Worm (Caenorhabditis elegans): ENCODE results near the gene dpy-3.

dpy-3 gene

ce11 chrX:2130141-2130540, 15.3 kb downstream of the dpy-3 start, which contains the start of gene F53B1.8:
Gene F53B1.8, minus strand, starts transcription at chrX:2130241.
- no peak for TF ChIP-seq ztf-23 (GFP tag; IDR thresholded peaks at IDR 0.05)
- no peak for TF ChIP-seq ztf-29 (GFP tag; IDR thresholded peaks at IDR 0.05)
- no peak for TF ChIP-seq med-1 (GFP tag; optimal IDR thresholded peaks at IDR 0.05; ENCODE audit: insufficient read depth)
- no peak for TF ChIP-seq flt-1 (GFP tag; IDR thresholded peaks at IDR 0.05)
- TF ChIP-seq klf-2 (GFP tag; conservative IDR thresholded peaks at IDR 0.05): no peak
- no peak for TF ChIP-seq ref-1 (GFP tag; conservative IDR thresholded peaks at IDR 0.05)
- no peak for TF ChIP-seq cog-1 (tag; optimal IDR thresholded peaks at IDR 0.05)
- TF ChIP-seq tab-1 (GFP tag; IDR thresholded peaks at IDR 0.05): no peak
- TF ChIP-seq T22C8.4 (GFP tag; IDR thresholded peaks at IDR 0.05): no peak

- TF ChIP-seq T22C8.4 (GFP tag; IDR thresholded peaks at IDR 0.05) (no peak), ztf-23 (GFP tag; IDR thresholded peaks at IDR 0.05) (no peak), klf-2 (GFP tag; conservative IDR thresholded peaks at IDR 0.05) (no peak), ztf-29 (GFP tag; IDR thresholded peaks at IDR 0.05) (no peak), tab-1 (GFP tag; IDR thresholded peaks at IDR 0.05) (no peak), ref-1 (GFP tag; conservative IDR thresholded peaks at IDR 0.05) (no peak), cog-1 (tag; optimal IDR thresholded peaks at IDR 0.05) (no peak), med-1 (GFP tag; optimal IDR thresholded peaks at IDR 0.05; ENCODE audit: insufficient read depth) (no peak), flt-1 (GFP tag; IDR thresholded peaks at IDR 0.05) (no peak)
Observed at ce11 chrX:2120961-2121360, 24.5 kb downstream of the dpy-3 start, which contains the start of gene gpa-5. Gene gpa-5, minus strand, starts transcription at chrX:2121061.

- TF ChIP-seq ztf-29 (GFP tag; IDR thresholded peaks at IDR 0.05) (no peak), med-1 (GFP tag; optimal IDR thresholded peaks at IDR 0.05; ENCODE audit: insufficient read depth) (no peak), flt-1 (GFP tag; IDR thresholded peaks at IDR 0.05) (no peak), ref-1 (GFP tag; conservative IDR thresholded peaks at IDR 0.05) (no peak), klf-2 (GFP tag; conservative IDR thresholded peaks at IDR 0.05) (no peak), cog-1 (tag; optimal IDR thresholded peaks at IDR 0.05) (no peak), ztf-23 (GFP tag; IDR thresholded peaks at IDR 0.05) (no peak), tab-1 (GFP tag; IDR thresholded peaks at IDR 0.05) (no peak), T22C8.4 (GFP tag; IDR thresholded peaks at IDR 0.05) (no peak)
Observed at ce11 chrX:2118162-2118561, 27.3 kb downstream of the dpy-3 start, which contains the start of gene swip-10. Gene swip-10, minus strand, starts transcription at chrX:2118262.

- no peak for TF ChIP-seq cog-1 (tag; optimal IDR thresholded peaks at IDR 0.05)
- TF ChIP-seq tab-1 (GFP tag; IDR thresholded peaks at IDR 0.05): no peak
- TF ChIP-seq med-1 (GFP tag; optimal IDR thresholded peaks at IDR 0.05; ENCODE audit: insufficient read depth): no peak
- TF ChIP-seq ztf-23 (GFP tag; IDR thresholded peaks at IDR 0.05): no peak
- TF ChIP-seq ref-1 (GFP tag; conservative IDR thresholded peaks at IDR 0.05): no peak
Observed at ce11 chrX:2116304-2116867, 29.1 kb downstream of the dpy-3 start.

- TF ChIP-seq ztf-29 (GFP tag; IDR thresholded peaks at IDR 0.05) (no peak), klf-2 (GFP tag; conservative IDR thresholded peaks at IDR 0.05) (no peak), flt-1 (GFP tag; IDR thresholded peaks at IDR 0.05) (no peak), tab-1 (GFP tag; IDR thresholded peaks at IDR 0.05) (no peak)
Observed at ce11 chrX:2114171-2114570, 31.3 kb downstream of the dpy-3 start.

- TF ChIP-seq tab-1 (GFP tag; IDR thresholded peaks at IDR 0.05) (no peak), klf-2 (GFP tag; conservative IDR thresholded peaks at IDR 0.05) (no peak), med-1 (GFP tag; optimal IDR thresholded peaks at IDR 0.05; ENCODE audit: insufficient read depth) (no peak), ztf-29 (GFP tag; IDR thresholded peaks at IDR 0.05) (no peak), ztf-23 (GFP tag; IDR thresholded peaks at IDR 0.05) (no peak)
Observed at ce11 chrX:2113004-2113403, 32.4 kb downstream of the dpy-3 start, which contains the start of gene bus-5. Gene bus-5, minus strand, starts transcription at chrX:2113104.

- TF ChIP-seq tab-1 (GFP tag; IDR thresholded peaks at IDR 0.05): no peak
- TF ChIP-seq klf-2 (GFP tag; conservative IDR thresholded peaks at IDR 0.05): no peak
- TF ChIP-seq ztf-29 (GFP tag; IDR thresholded peaks at IDR 0.05): no peak
- no peak for TF ChIP-seq med-1 (GFP tag; optimal IDR thresholded peaks at IDR 0.05; ENCODE audit: insufficient read depth)
- no peak for TF ChIP-seq cog-1 (tag; optimal IDR thresholded peaks at IDR 0.05)
- no peak for TF ChIP-seq ref-1 (GFP tag; conservative IDR thresholded peaks at IDR 0.05)
- TF ChIP-seq ztf-23 (GFP tag; IDR thresholded peaks at IDR 0.05): no peak
- no peak for TF ChIP-seq T22C8.4 (GFP tag; IDR thresholded peaks at IDR 0.05)
- no peak for TF ChIP-seq flt-1 (GFP tag; IDR thresholded peaks at IDR 0.05)
Observed at ce11 chrX:2110603-2111327, 34.7 kb downstream of the dpy-3 start.

ce11 chrX:2108682-2109081, 36.8 kb downstream of the dpy-3 start, which contains the start of gene F53B1.2:
Gene F53B1.2, plus strand, starts transcription at chrX:2108982.
- no peak for TF ChIP-seq klf-2 (GFP tag; conservative IDR thresholded peaks at IDR 0.05)
- no peak for TF ChIP-seq ztf-29 (GFP tag; IDR thresholded peaks at IDR 0.05)
- TF ChIP-seq cog-1 (tag; optimal IDR thresholded peaks at IDR 0.05): no peak
- TF ChIP-seq ztf-23 (GFP tag; IDR thresholded peaks at IDR 0.05): no peak
- no peak for TF ChIP-seq flt-1 (GFP tag; IDR thresholded peaks at IDR 0.05)
- TF ChIP-seq T22C8.4 (GFP tag; IDR thresholded peaks at IDR 0.05): no peak
- TF ChIP-seq tab-1 (GFP tag; IDR thresholded peaks at IDR 0.05): no peak
- no peak for TF ChIP-seq ref-1 (GFP tag; conservative IDR thresholded peaks at IDR 0.05)
- no peak for TF ChIP-seq med-1 (GFP tag; optimal IDR thresholded peaks at IDR 0.05; ENCODE audit: insufficient read depth)

- 0 out of 2 replicates have a peak, but pooled peaks have one; percentile 29 for TF ChIP-seq flt-1 (GFP tag; IDR thresholded peaks at IDR 0.05)
- TF ChIP-seq ztf-29 (GFP tag; IDR thresholded peaks at IDR 0.05): no peak
Observed at ce11 chrX:2108182-2108581, 37.3 kb downstream of the dpy-3 start.

ce11 chrX:2107414-2107813, 38.0 kb downstream of the dpy-3 start:
- TF ChIP-seq T22C8.4 (GFP tag; IDR thresholded peaks at IDR 0.05): no peak
